Fruit fly (Drosophila melanogaster) whole organism, embryonic: ENCODE data around the gene Rab23.

Experiments
- ATbp ChIP-seq: fragments of 200-800 bp; sonication (Bioruptor generic); optimal IDR thresholded peaks from 2 replicates; lab custom pipeline; 2017; ENCODE audit warnings: missing biosample characterization, mild to moderate bottlenecking, missing genetic modification characterization, missing genetic modification reagents
- CG10321 ChIP-seq: fragments of 200-800 bp; sonication (Bioruptor generic); IDR thresholded peaks from 2 replicates; pipeline ENCODE4 v1.3.6; 2022; ENCODE audit warnings: missing biosample characterization, missing genetic modification characterization
- CG10959 ChIP-seq: fragments of 200-800 bp; sonication (Bioruptor generic); IDR thresholded peaks from 2 replicates; pipeline ENCODE4 v1.3.6; 2022; ENCODE audit warnings: missing biosample characterization, missing genetic modification characterization
- CG12236 ChIP-seq: fragments of 200-800 bp; sonication (Bioruptor generic); optimal IDR thresholded peaks from 2 replicates; lab custom pipeline; 2016; ENCODE audit warnings: missing biosample characterization, missing genetic modification characterization
- CG12299 ChIP-seq: fragments of 200-800 bp; sonication (Bioruptor generic); optimal IDR thresholded peaks from 2 replicates; lab custom pipeline; 2018; ENCODE audit warnings: missing biosample characterization, mild to moderate bottlenecking, missing genetic modification characterization
- CG13424 ChIP-seq: fragments of 200-800 bp; sonication (Bioruptor generic); optimal IDR thresholded peaks from 2 replicates; lab custom pipeline; 2019; ENCODE audit warnings: missing biosample characterization, mild to moderate bottlenecking, missing genetic modification characterization, moderate library complexity
- CG14710 ChIP-seq: fragments of 200-800 bp; sonication (Bioruptor generic); optimal IDR thresholded peaks from 3 replicates; lab custom pipeline; 2019; ENCODE audit warnings: missing biosample characterization, mild to moderate bottlenecking, missing genetic modification characterization, moderate library complexity
- CG15479 ChIP-seq: fragments of 200-800 bp; sonication (Bioruptor generic); optimal IDR thresholded peaks from 3 replicates; lab custom pipeline; 2019; ENCODE audit warnings: missing biosample characterization, mild to moderate bottlenecking, missing genetic modification characterization, moderate library complexity
- CG15696 ChIP-seq: fragments of 200-800 bp; sonication (Bioruptor generic); optimal IDR thresholded peaks from 2 replicates; lab custom pipeline; 2019; ENCODE audit warnings: missing biosample characterization, mild to moderate bottlenecking, missing genetic modification characterization, moderate library complexity
- CG16813 ChIP-seq: fragments of 200-800 bp; sonication (Bioruptor generic); IDR thresholded peaks from 3 replicates; pipeline ENCODE4 v1.3.6; 2022; ENCODE audit warnings: missing biosample characterization, missing genetic modification characterization; ENCODE audit not compliant: partially characterized antibody
- CG16863 ChIP-seq: fragments of 200-800 bp; sonication (Bioruptor generic); optimal IDR thresholded peaks from 3 replicates; lab custom pipeline; 2016; ENCODE audit warnings: missing biosample characterization, missing genetic modification characterization
- CG17802 ChIP-seq: fragments of 200-800 bp; sonication (Bioruptor generic); optimal IDR thresholded peaks from 2 replicates; lab custom pipeline; 2018; ENCODE audit warnings: missing biosample characterization, mild to moderate bottlenecking, missing genetic modification characterization, moderate library complexity
- CG18262 ChIP-seq: fragments of 200-800 bp; optimal IDR thresholded peaks from 3 replicates; lab custom pipeline; 2019; ENCODE audit warnings: missing biosample characterization, mild to moderate bottlenecking, missing genetic modification characterization, moderate library complexity
- CG18764 ChIP-seq: fragments of 200-800 bp; sonication (Bioruptor generic); optimal IDR thresholded peaks from 3 replicates; lab custom pipeline; 2016; ENCODE audit warnings: missing biosample characterization, missing genetic modification characterization
- CG2712 ChIP-seq: fragments of 200-800 bp; optimal IDR thresholded peaks from 3 replicates; lab custom pipeline; 2019; ENCODE audit warnings: missing biosample characterization, mild to moderate bottlenecking, missing genetic modification characterization, moderate library complexity
- CG30403 ChIP-seq: fragments of 200-800 bp; sonication (Bioruptor generic); optimal IDR thresholded peaks from 3 replicates; lab custom pipeline; 2016; ENCODE audit warnings: missing biosample characterization, missing genetic modification characterization
- CG34224 ChIP-seq: fragments of 200-800 bp; sonication (Bioruptor generic); IDR thresholded peaks from 3 replicates; pipeline ENCODE4 v1.3.6; 2022; ENCODE audit warnings: missing biosample characterization, missing genetic modification characterization; ENCODE audit not compliant: partially characterized antibody
- CG34422 ChIP-seq: fragments of 200-800 bp; sonication (Bioruptor generic); IDR thresholded peaks from 3 replicates; pipeline ENCODE4 v1.3.6; 2022; ENCODE audit warnings: missing biosample characterization, missing genetic modification characterization
- CG4424 ChIP-seq: fragments of 200-800 bp; sonication (Bioruptor generic); optimal IDR thresholded peaks from 3 replicates; lab custom pipeline; 2016; ENCODE audit warnings: missing biosample characterization, missing genetic modification characterization
- CG9817 ChIP-seq: fragments of 200-800 bp; sonication (Bioruptor generic); optimal IDR thresholded peaks from 2 replicates; lab custom pipeline; 2018; ENCODE audit warnings: missing biosample characterization, mild to moderate bottlenecking, missing genetic modification characterization, moderate library complexity
- CHES-1-like ChIP-seq: fragments of 200-800 bp; sonication (Bioruptor generic); optimal IDR thresholded peaks from 2 replicates; lab custom pipeline; 2016; ENCODE audit warnings: missing biosample characterization, missing genetic modification characterization
- CkIIα-i1 ChIP-seq: fragments of 200-800 bp; sonication (Bioruptor generic); IDR thresholded peaks from 2 replicates; pipeline ENCODE4 v1.3.6; 2022; ENCODE audit warnings: missing biosample characterization, missing genetic modification characterization
- D19B ChIP-seq: fragments of 200-800 bp; sonication (Bioruptor generic); optimal IDR thresholded peaks from 2 replicates; lab custom pipeline; 2017; ENCODE audit warnings: missing biosample characterization, mild to moderate bottlenecking, missing genetic modification characterization
- Dref ChIP-seq: fragments of 200-800 bp; sonication (Bioruptor generic); IDR thresholded peaks from 2 replicates; pipeline ENCODE4 v1.3.6; 2022; ENCODE audit warnings: missing biosample characterization, missing genetic modification characterization
- E2f2 ChIP-seq: fragments of 200-800 bp; sonication (Bioruptor generic); IDR thresholded peaks from 2 replicates; pipeline ENCODE4 v1.3.6; 2022; ENCODE audit warnings: missing biosample characterization, missing genetic modification characterization
- Fer2 ChIP-seq: fragments of 200-800 bp; sonication (Bioruptor generic); optimal IDR thresholded peaks from 2 replicates; lab custom pipeline; 2018; ENCODE audit warnings: missing biosample characterization, mild to moderate bottlenecking, missing genetic modification characterization, moderate library complexity
- GATAe ChIP-seq: fragments of 200-800 bp; sonication (Bioruptor generic); conservative IDR thresholded peaks from 2 replicates; pipeline ENCODE4 v1.3.6; 2022; ENCODE audit warnings: missing biosample characterization, missing genetic modification characterization
- H15 ChIP-seq: fragments of 200-800 bp; sonication (Bioruptor generic); IDR thresholded peaks from 3 replicates; pipeline ENCODE4 v1.3.6; 2022; ENCODE audit warnings: missing biosample characterization, missing genetic modification characterization
- Lim3 ChIP-seq: fragments of 200-800 bp; sonication (Bioruptor generic); IDR thresholded peaks from 2 replicates; pipeline ENCODE4 v1.3.6; 2022; ENCODE audit warnings: missing biosample characterization, missing genetic modification characterization
- Optix ChIP-seq: fragments of 200-800 bp; sonication (Bioruptor generic); IDR thresholded peaks from 3 replicates; pipeline ENCODE4 v1.3.6; 2022; ENCODE audit warnings: missing biosample characterization, missing genetic modification characterization
- Poxn ChIP-seq: fragments of 200-800 bp; sonication (Bioruptor generic); IDR thresholded peaks from 2 replicates; pipeline ENCODE4 v1.3.6; 2022; ENCODE audit warnings: missing biosample characterization, missing genetic modification characterization
- Scr ChIP-seq: fragments of 200-800 bp; sonication (Bioruptor generic); IDR thresholded peaks from 2 replicates; pipeline ENCODE4 v1.3.6; 2022; ENCODE audit warnings: missing biosample characterization, missing genetic modification characterization; ENCODE audit not compliant: partially characterized antibody
- TFAM ChIP-seq: fragments of 200-800 bp; sonication (Bioruptor generic); optimal IDR thresholded peaks from 2 replicates; lab custom pipeline; 2017; ENCODE audit warnings: missing biosample characterization, missing genetic modification characterization, inconsistent platforms
- ab ChIP-seq: fragments of 200-800 bp; sonication (Bioruptor generic); optimal IDR thresholded peaks from 2 replicates; lab custom pipeline; 2016; ENCODE audit warnings: missing biosample characterization, missing genetic modification characterization
- chm ChIP-seq: fragments of 200-800 bp; sonication (Bioruptor generic); IDR thresholded peaks from 2 replicates; pipeline ENCODE4 v1.3.6; 2022; ENCODE audit warnings: missing biosample characterization, missing genetic modification characterization
- crc ChIP-seq: fragments of 200-800 bp; sonication (Bioruptor generic); optimal IDR thresholded peaks from 2 replicates; lab custom pipeline; 2016; ENCODE audit warnings: missing biosample characterization, missing genetic modification characterization
- crol ChIP-seq: fragments of 200-800 bp; sonication (Bioruptor generic); IDR thresholded peaks from 2 replicates; pipeline ENCODE4 v1.3.6; 2022; ENCODE audit warnings: missing biosample characterization, missing genetic modification characterization
- da ChIP-seq: fragments of 200-800 bp; sonication (Bioruptor generic); optimal IDR thresholded peaks from 2 replicates; lab custom pipeline; 2016; ENCODE audit warnings: missing biosample characterization, missing genetic modification characterization
- dimm ChIP-seq: fragments of 200-800 bp; sonication (Bioruptor generic); IDR thresholded peaks from 2 replicates; pipeline ENCODE4 v1.3.6; 2022; ENCODE audit warnings: missing biosample characterization, missing genetic modification characterization
- ewg ChIP-seq: fragments of 200-800 bp; sonication (Bioruptor generic); optimal IDR thresholded peaks from 3 replicates; lab custom pipeline; 2017; ENCODE audit warnings: mild to moderate bottlenecking, missing biosample characterization, missing genetic modification reagents, missing genetic modification characterization
- lilli ChIP-seq: fragments of 200-800 bp; sonication (Bioruptor generic); optimal IDR thresholded peaks from 3 replicates; lab custom pipeline; 2016; ENCODE audit warnings: missing biosample characterization, missing genetic modification characterization
- maf-S ChIP-seq: fragments of 200-800 bp; sonication (Bioruptor generic); optimal IDR thresholded peaks from 2 replicates; lab custom pipeline; 2016; ENCODE audit warnings: missing biosample characterization, missing genetic modification characterization
- odd ChIP-seq: fragments of 200-800 bp; sonication (Bioruptor generic); optimal IDR thresholded peaks from 2 replicates; lab custom pipeline; 2017; ENCODE audit warnings: missing biosample characterization, mild to moderate bottlenecking, missing genetic modification characterization
- ro ChIP-seq: fragments of 200-800 bp; sonication (Bioruptor generic); IDR thresholded peaks from 2 replicates; pipeline ENCODE4 v1.3.6; 2022; ENCODE audit warnings: missing biosample characterization, missing genetic modification characterization
- run ChIP-seq: fragments of 200-800 bp; sonication (Bioruptor generic); optimal IDR thresholded peaks from 3 replicates; lab custom pipeline; 2018; ENCODE audit warnings: missing biosample characterization, mild to moderate bottlenecking, missing genetic modification characterization
- sqz ChIP-seq: fragments of 200-800 bp; sonication (Bioruptor generic); optimal IDR thresholded peaks from 3 replicates; lab custom pipeline; 2018; ENCODE audit warnings: missing biosample characterization, mild to moderate bottlenecking, missing genetic modification characterization
- tap ChIP-seq: fragments of 200-800 bp; optimal IDR thresholded peaks from 3 replicates; lab custom pipeline; 2019; ENCODE audit warnings: missing biosample characterization, mild to moderate bottlenecking, missing genetic modification characterization, moderate library complexity
- unc-4 ChIP-seq: fragments of 200-800 bp; sonication (Bioruptor generic); IDR thresholded peaks from 2 replicates; pipeline ENCODE4 v1.3.6; 2022; ENCODE audit warnings: missing biosample characterization, missing genetic modification characterization; ENCODE audit not compliant: partially characterized antibody
- unpg ChIP-seq: fragments of 200-800 bp; sonication (Bioruptor generic); optimal IDR thresholded peaks from 3 replicates; lab custom pipeline; 2018; ENCODE audit warnings: missing biosample characterization, mild to moderate bottlenecking, missing genetic modification characterization, moderate library complexity

The Rab23 gene

DNA sequence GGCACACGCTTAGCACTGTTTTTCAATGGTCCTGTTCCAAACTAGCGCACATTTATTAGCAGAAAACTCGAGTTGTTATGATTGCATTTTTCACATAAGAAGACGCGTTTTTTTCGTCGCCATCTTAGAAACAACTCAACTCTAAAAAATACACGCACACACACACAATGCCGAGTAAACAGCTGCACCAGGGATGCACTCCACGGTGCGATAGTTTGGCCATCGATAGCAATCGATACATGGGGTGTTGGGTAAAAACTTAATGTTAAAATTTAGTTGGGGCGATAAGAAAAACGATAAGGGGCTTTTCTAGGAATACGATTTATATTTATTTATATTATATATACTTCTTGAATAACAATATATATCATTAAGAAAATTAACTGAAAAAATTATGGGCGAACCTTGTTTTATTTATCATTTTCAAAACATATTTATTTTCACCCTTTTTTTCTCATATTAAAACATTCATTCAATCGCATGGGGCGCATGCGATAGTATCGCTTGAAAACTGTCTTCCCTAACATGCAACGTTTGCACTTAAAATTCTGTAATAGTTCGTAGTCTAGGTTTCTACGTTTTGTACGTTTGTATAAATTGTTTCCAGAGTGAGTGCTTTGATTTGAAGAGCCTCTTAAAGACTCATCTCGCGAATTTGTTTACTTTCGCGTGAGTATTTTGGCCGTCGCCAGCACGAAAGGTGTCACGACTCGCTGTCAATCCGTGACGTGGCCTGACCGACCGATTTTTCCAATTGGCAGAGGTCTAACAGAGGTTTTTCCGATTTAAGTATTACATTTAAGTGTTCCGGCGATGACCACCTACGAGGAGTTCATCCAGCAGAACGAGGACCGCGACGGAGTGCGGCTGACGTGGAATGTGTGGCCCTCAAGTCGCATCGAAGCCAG is 36.4 kb downstream of the Rab23 start, which contains the start of the genes MTA1-like and Sec23 (continued):
- TF ChIP-seq da (GFP tag; lab: Kevin White, UChicago) (no peak), maf-S (no peak), H15 (GFP tag; lab: Robert Waterston, UW) (peak; percentile 17; the same call in 1 of the 3 replicates), crol (GFP tag; lab: Robert Waterston, UW) (no peak), lilli (GFP tag; lab: Kevin White, UChicago) (peak; percentile 65), Optix (GFP tag; lab: Robert Waterston, UW) (no peak), CG12299 (tag; lab: Kevin White, UChicago) (no peak), ab (GFP tag; lab: Kevin White, UChicago) (no peak), CG14710 (tag; lab: Kevin White, UChicago) (peak; percentile 85), CG34224 (GFP tag; lab: Robert Waterston, UW) (peak; percentile 85), crc (no peak), CG34422 (GFP tag; lab: Robert Waterston, UW) (0 out of 3 replicates have a peak, but pooled peaks have one; percentile 52), CG10321 (no peak), ro (GFP tag; lab: Robert Waterston, UW) (no peak), ATbp (GFP tag; lab: Kevin White, UChicago) (no peak), D19B (GFP tag; lab: Kevin White, UChicago) (peak; percentile 18), ewg (GFP tag; lab: Kevin White, UChicago) (peak; percentile 41), CG10959 (no peak), CG13424 (tag; lab: Kevin White, UChicago) (peak; percentile 68), CG9817 (tag; lab: Kevin White, UChicago) (peak; percentile 47), CG2712 (peak; percentile 69), run (tag; lab: Kevin White, UChicago) (no peak), sqz (GFP tag; lab: Kevin White, UChicago) (peak; percentile 92), chm (GFP tag; lab: Robert Waterston, UW) (no peak), CG15696 (tag; lab: Kevin White, UChicago) (peak; percentile 49), unpg (GFP tag; lab: Kevin White, UChicago) (peak; percentile 29), unc-4 (GFP tag; lab: Robert Waterston, UW) (peak; percentile 92), CG16863 (GFP tag; lab: Kevin White, UChicago) (no peak), CHES-1-like (GFP tag; lab: Kevin White, UChicago) (no peak), CG4424 (GFP tag; lab: Kevin White, UChicago) (peak; percentile 56), tap (peak; percentile 46), Poxn (GFP tag; lab: Robert Waterston, UW) (no peak), E2f2 (no peak), CG18764 (GFP tag; lab: Kevin White, UChicago) (peak; percentile 36), Lim3 (GFP tag; lab: Robert Waterston, UW) (no peak), CG12236 (no peak), CG15479 (GFP tag; lab: Kevin White, UChicago) (no peak), GATAe (GFP tag; lab: Robert Waterston, UW) (no peak), Fer2 (tag; lab: Kevin White, UChicago) (no peak), CG16813 (GFP tag; lab: Robert Waterston, UW) (peak; percentile 98), Dref (GFP tag; lab: Robert Waterston, UW) (peak; percentile 82), odd (GFP tag; lab: Kevin White, UChicago) (no peak), CkIIα-i1 (no peak), CG18262 (peak; percentile 75), dimm (no peak), Scr (GFP tag; lab: Robert Waterston, UW) (peak; percentile 98), CG30403 (GFP tag; lab: Kevin White, UChicago) (peak; percentile 65), CG17802 (peak; percentile 27), TFAM (GFP tag; lab: Kevin White, UChicago) (no peak)
